Fruit fly (Drosophila melanogaster) whole organism, embryonic: ENCODE results near the gene Nin.

ENCODE experiments used
- Atf6 ChIP-seq: fragments of 200-800 bp; sonication (Bioruptor generic); IDR thresholded peaks from 2 replicates; pipeline ENCODE4 v1.3.6; 2022; ENCODE audit warnings: missing biosample characterization, missing genetic modification characterization
- C15 ChIP-seq: fragments of 200-800 bp; sonication (Bioruptor generic); IDR thresholded peaks from 3 replicates; pipeline ENCODE4 v1.3.6; 2022; ENCODE audit warnings: missing biosample characterization, missing genetic modification characterization
- CG11093 ChIP-seq: fragments of 200-800 bp; sonication (Bioruptor generic); IDR thresholded peaks from 3 replicates; pipeline ENCODE4 v1.3.6; 2022; ENCODE audit warnings: missing biosample characterization, missing genetic modification characterization
- CG11456 ChIP-seq: fragments of 200-800 bp; sonication (Bioruptor generic); IDR thresholded peaks from 3 replicates; pipeline ENCODE4 v1.3.6; 2022; ENCODE audit warnings: missing biosample characterization, missing genetic modification characterization
- CG13775 ChIP-seq: fragments of 200-800 bp; sonication (Bioruptor generic); optimal IDR thresholded peaks from 3 replicates; lab custom pipeline; 2017; ENCODE audit warnings: missing biosample characterization, mild to moderate bottlenecking, missing genetic modification characterization
- CG14667 ChIP-seq: fragments of 200-800 bp; sonication (Bioruptor generic); IDR thresholded peaks from 2 replicates; pipeline ENCODE4 v1.3.6; 2022; ENCODE audit warnings: missing biosample characterization, missing genetic modification characterization
- CG14860 ChIP-seq: fragments of 200-800 bp; sonication (Bioruptor generic); IDR thresholded peaks from 3 replicates; pipeline ENCODE4 v1.3.6; 2022; ENCODE audit warnings: missing biosample characterization, missing genetic modification characterization; ENCODE audit not compliant: partially characterized antibody
- CG1529 ChIP-seq: fragments of 200-800 bp; sonication (Bioruptor generic); optimal IDR thresholded peaks from 3 replicates; lab custom pipeline; 2018; ENCODE audit warnings: missing biosample characterization, missing genetic modification characterization
- CG16863 ChIP-seq: fragments of 200-800 bp; sonication (Bioruptor generic); optimal IDR thresholded peaks from 3 replicates; lab custom pipeline; 2016; ENCODE audit warnings: missing biosample characterization, missing genetic modification characterization
- CG18011 ChIP-seq: fragments of 200-800 bp; sonication (Bioruptor generic); optimal IDR thresholded peaks from 2 replicates; lab custom pipeline; 2017; ENCODE audit warnings: missing biosample characterization, missing genetic modification characterization, mild to moderate bottlenecking, moderate library complexity, missing genotype
- CG32772 ChIP-seq: fragments of 200-800 bp; sonication (Bioruptor generic); IDR thresholded peaks from 2 replicates; pipeline ENCODE4 v1.3.6; 2022; ENCODE audit warnings: missing biosample characterization, missing genetic modification characterization
- CG5180 ChIP-seq: fragments of 200-800 bp; sonication (Bioruptor generic); optimal IDR thresholded peaks from 3 replicates; lab custom pipeline; 2017; ENCODE audit warnings: missing biosample characterization, missing genetic modification characterization, mild to moderate bottlenecking, moderate library complexity, missing genetic modification reagents
- CG6272 ChIP-seq: fragments of 200-800 bp; sonication (Bioruptor generic); IDR thresholded peaks from 2 replicates; pipeline ENCODE4 v1.3.6; 2022; ENCODE audit warnings: missing biosample characterization, missing genetic modification characterization
- CG6791 ChIP-seq: fragments of 200-800 bp; sonication (Bioruptor generic); IDR thresholded peaks from 3 replicates; pipeline ENCODE4 v1.3.6; 2022; ENCODE audit warnings: missing biosample characterization, missing genetic modification characterization; ENCODE audit not compliant: partially characterized antibody
- CG7357 ChIP-seq: fragments of 200-800 bp; sonication (Bioruptor generic); IDR thresholded peaks from 3 replicates; pipeline ENCODE4 v1.3.6; 2022; ENCODE audit warnings: missing biosample characterization, missing genetic modification characterization
- Chrac-16 ChIP-seq: fragments of 200-800 bp; sonication (Bioruptor generic); optimal IDR thresholded peaks from 3 replicates; lab custom pipeline; 2016; ENCODE audit warnings: missing biosample characterization, missing genetic modification characterization
- Gsc ChIP-seq: fragments of 200-800 bp; sonication (Bioruptor generic); IDR thresholded peaks from 2 replicates; pipeline ENCODE4 v1.3.6; 2022; ENCODE audit warnings: missing biosample characterization, missing genetic modification characterization
- HLH3B ChIP-seq: fragments of 200-800 bp; sonication (Bioruptor generic); IDR thresholded peaks from 2 replicates; pipeline ENCODE4 v1.3.6; 2022; ENCODE audit warnings: missing biosample characterization, missing genetic modification characterization
- HLH4C ChIP-seq: fragments of 200-800 bp; sonication (Bioruptor generic); IDR thresholded peaks from 3 replicates; pipeline ENCODE4 v1.3.6; 2022; ENCODE audit warnings: missing biosample characterization, missing genetic modification characterization; ENCODE audit not compliant: partially characterized antibody
- Mad ChIP-seq: fragments of 200-800 bp; sonication (Bioruptor generic); optimal IDR thresholded peaks from 2 replicates; lab custom pipeline; 2016; ENCODE audit warnings: missing biosample characterization, missing genetic modification characterization
- Med ChIP-seq: fragments of 200-800 bp; sonication (Bioruptor generic); peaks from one replicate; lab custom pipeline; 2016; ENCODE audit warnings: missing biosample characterization, missing genetic modification characterization, mild to moderate bottlenecking, inconsistent platforms, moderate library complexity
- Myb ChIP-seq: fragments of 200-800 bp; sonication (Bioruptor generic); optimal IDR thresholded peaks from 2 replicates; lab custom pipeline; 2016; ENCODE audit warnings: missing biosample characterization, missing genetic modification characterization
- Nf-YA ChIP-seq: fragments of 200-800 bp; sonication (Bioruptor generic); IDR thresholded peaks from 2 replicates; pipeline ENCODE4 v1.3.6; 2022; ENCODE audit warnings: missing biosample characterization, missing genetic modification characterization
- Nf-YC ChIP-seq: fragments of 200-800 bp; optimal IDR thresholded peaks from 3 replicates; lab custom pipeline; 2019; ENCODE audit warnings: missing biosample characterization, mild to moderate bottlenecking, missing genetic modification characterization, moderate library complexity
- Oli ChIP-seq: fragments of 200-800 bp; sonication (Bioruptor generic); optimal IDR thresholded peaks from 2 replicates; lab custom pipeline; 2018; ENCODE audit warnings: missing biosample characterization, mild to moderate bottlenecking, missing genetic modification characterization, moderate library complexity
- Pdp1 ChIP-seq, 2 experiments: fragments of 200-800 bp; sonication (Bioruptor generic); optimal IDR thresholded peaks; 3 replicates each; lab custom pipeline; 2016; ENCODE audit warnings: missing biosample characterization in 2 of 2, missing genetic modification characterization in 2 of 2, mild to moderate bottlenecking in 1 of 2, moderate library complexity in 1 of 2
- Taf1 ChIP-seq: fragments of 200-800 bp; sonication (Bioruptor generic); IDR thresholded peaks from 2 replicates; pipeline ENCODE4 v1.3.6; 2022; ENCODE audit warnings: missing biosample characterization, missing genetic modification characterization
- Trl ChIP-seq, 3 experiments: fragments of >200 bp in 2 of 3; fragments of 200-800 bp in 1 of 3; sonication (Bioruptor generic) in 1 of 3; optimal IDR thresholded peaks; 2 replicates in 1 of 3; 3 replicates in 2 of 3; lab custom pipeline; 2016 to 2017; ENCODE audit warnings: missing biosample characterization in 1 of 3, missing genetic modification characterization in 1 of 3
- aop ChIP-seq: fragments of 200-800 bp; sonication (Bioruptor generic); IDR thresholded peaks from 2 replicates; pipeline ENCODE4 v1.3.6; 2022; ENCODE audit warnings: missing biosample characterization, missing genetic modification characterization
- ara ChIP-seq: fragments of 200-800 bp; sonication (Bioruptor generic); IDR thresholded peaks from 2 replicates; pipeline ENCODE4 v1.3.6; 2022; ENCODE audit warnings: missing biosample characterization, missing genetic modification characterization
- ato ChIP-seq: fragments of 200-800 bp; sonication (Bioruptor generic); IDR thresholded peaks from 2 replicates; pipeline ENCODE4 v1.3.6; 2022; ENCODE audit warnings: missing biosample characterization, missing genetic modification characterization; ENCODE audit not compliant: partially characterized antibody
- az2 ChIP-seq: fragments of 200-800 bp; sonication (Bioruptor generic); optimal IDR thresholded peaks from 3 replicates; lab custom pipeline; 2016; ENCODE audit warnings: missing biosample characterization, missing genetic modification characterization
- bigmax ChIP-seq: fragments of 200-800 bp; sonication (Bioruptor generic); optimal IDR thresholded peaks from 2 replicates; lab custom pipeline; 2018; ENCODE audit warnings: missing biosample characterization, mild to moderate bottlenecking, missing genetic modification characterization
- ci ChIP-seq: fragments of 200-800 bp; sonication (Bioruptor generic); IDR thresholded peaks from 3 replicates; pipeline ENCODE4 v1.3.6; 2022; ENCODE audit warnings: missing biosample characterization, missing genetic modification characterization
- croc ChIP-seq: fragments of 200-800 bp; sonication (Bioruptor generic); conservative IDR thresholded peaks from 3 replicates; pipeline ENCODE4 v1.3.6; 2022; ENCODE audit warnings: missing biosample characterization, missing genetic modification characterization
- dm ChIP-seq: fragments of 200-800 bp; sonication (Bioruptor generic); optimal IDR thresholded peaks from 3 replicates; lab custom pipeline; 2016; ENCODE audit warnings: missing biosample characterization, missing genetic modification characterization
- gem ChIP-seq: fragments of 200-800 bp; sonication (Bioruptor generic); optimal IDR thresholded peaks from 2 replicates; lab custom pipeline; 2019; ENCODE audit warnings: missing biosample characterization, mild to moderate bottlenecking, missing genetic modification characterization, moderate library complexity
- gro ChIP-seq: fragments of 200-800 bp; sonication (Bioruptor generic); optimal IDR thresholded peaks from 2 replicates; lab custom pipeline; 2016; ENCODE audit warnings: missing biosample characterization, missing genetic modification characterization
- ken ChIP-seq: fragments of 200-800 bp; sonication (Bioruptor generic); IDR thresholded peaks from 3 replicates; pipeline ENCODE4 v1.3.6; 2022; ENCODE audit warnings: missing biosample characterization, missing genetic modification characterization
- nerfin-2 ChIP-seq: fragments of 200-800 bp; sonication (Bioruptor generic); IDR thresholded peaks from 2 replicates; pipeline ENCODE4 v1.3.6; 2022; ENCODE audit warnings: missing biosample characterization, missing genetic modification characterization; ENCODE audit not compliant: partially characterized antibody
- rib ChIP-seq: fragments of 200-800 bp; sonication (Bioruptor generic); IDR thresholded peaks from 2 replicates; pipeline ENCODE4 v1.3.6; 2022; ENCODE audit warnings: missing biosample characterization, missing genetic modification characterization
- run ChIP-seq: fragments of 200-800 bp; sonication (Bioruptor generic); optimal IDR thresholded peaks from 3 replicates; lab custom pipeline; 2018; ENCODE audit warnings: missing biosample characterization, mild to moderate bottlenecking, missing genetic modification characterization
- scrt ChIP-seq: fragments of 200-800 bp; sonication (Bioruptor generic); optimal IDR thresholded peaks from 2 replicates; lab custom pipeline; 2018; ENCODE audit warnings: missing biosample characterization, mild to moderate bottlenecking, missing genetic modification characterization, moderate library complexity
- shn ChIP-seq: fragments of 200-800 bp; sonication (Bioruptor generic); optimal IDR thresholded peaks from 3 replicates; lab custom pipeline; 2016; ENCODE audit warnings: missing biosample characterization, missing genetic modification characterization
- slp2 ChIP-seq: fragments of 200-800 bp; sonication (Bioruptor generic); optimal IDR thresholded peaks from 2 replicates; lab custom pipeline; 2016; ENCODE audit warnings: missing biosample characterization, missing genetic modification characterization
- tio ChIP-seq: fragments of 200-800 bp; sonication (Bioruptor generic); optimal IDR thresholded peaks from 2 replicates; lab custom pipeline; 2017; ENCODE audit warnings: missing biosample characterization, missing genetic modification characterization, inconsistent platforms
- zf30C ChIP-seq: fragments of 200-800 bp; sonication (Bioruptor generic); optimal IDR thresholded peaks from 3 replicates; lab custom pipeline; 2018; ENCODE audit warnings: missing biosample characterization, mild to moderate bottlenecking, missing genetic modification characterization

The Nin gene

dm6 chr2L:5302284-5302683 lies 23.9 kb upstream of the Nin start (continued):
- TF ChIP-seq CG6272 (no peak), az2 (GFP tag; lab: Kevin White, UChicago) (no peak), HLH3B (GFP tag; lab: Robert Waterston, UW) (no peak), Gsc (no peak), CG6791 (GFP tag; lab: Robert Waterston, UW) (no peak)

dm6 chr2L:5300785-5301616 lies 22.7 kb upstream of the Nin start:
- TF ChIP-seq ci (GFP tag; lab: Robert Waterston, UW) (peak; percentile 4; the same call in 1 of the 3 replicates), Mad (no peak), CG6272 (no peak), slp2 (GFP tag; lab: Kevin White, UChicago) (no peak), zf30C (GFP tag; lab: Kevin White, UChicago) (no peak), run (tag; lab: Kevin White, UChicago) (no peak), rib (GFP tag; lab: Robert Waterston, UW) (peak; percentile 53; the same call in 1 of the 2 replicates), Nf-YA (GFP tag; lab: Robert Waterston, UW) (no peak), ara (GFP tag; lab: Robert Waterston, UW) (no peak), CG14860 (GFP tag; lab: Robert Waterston, UW) (no peak), croc (no peak), CG18011 (GFP tag; lab: Kevin White, UChicago) (no peak), Nf-YC (tag; lab: Kevin White, UChicago) (no peak), CG13775 (GFP tag; lab: Kevin White, UChicago) (no peak), scrt (GFP tag; lab: Kevin White, UChicago) (no peak), Trl (optimal IDR thresholded peaks at IDR 0.05; lab: Kevin White, UChicago) (no peak), Trl (GFP tag; optimal IDR thresholded peaks at IDR 0.05; lab: Kevin White, UChicago) (no peak), Oli (tag; lab: Kevin White, UChicago) (no peak), C15 (GFP tag; lab: Robert Waterston, UW) (no peak), Med (GFP tag; lab: Kevin White, UChicago) (peak; percentile 68), ato (no peak), CG14667 (GFP tag; lab: Robert Waterston, UW) (no peak), aop (no peak), Pdp1 (GFP tag; optimal IDR thresholded peaks at IDR 0.05; lab: Kevin White, UChicago) (peak in 1 of 2 experiments; percentile 77), Atf6 (GFP tag; lab: Robert Waterston, UW) (no peak), Myb (GFP tag; lab: Kevin White, UChicago) (no peak), Taf1 (no peak), CG16863 (GFP tag; lab: Kevin White, UChicago) (no peak), CG32772 (GFP tag; lab: Robert Waterston, UW) (0 out of 2 replicates have a peak, but pooled peaks have one; percentile 10), Chrac-16 (GFP tag; lab: Kevin White, UChicago) (no peak), gem (tag; lab: Kevin White, UChicago) (no peak), CG11456 (GFP tag; lab: Robert Waterston, UW) (0 out of 3 replicates have a peak, but pooled peaks have one; percentile 20), CG11093 (GFP tag; lab: Robert Waterston, UW) (no peak), nerfin-2 (no peak), tio (GFP tag; lab: Kevin White, UChicago) (no peak), ken (GFP tag; lab: Robert Waterston, UW) (no peak), shn (GFP tag; lab: Kevin White, UChicago) (no peak), HLH4C (GFP tag; lab: Robert Waterston, UW) (no peak), gro (no peak), CG5180 (GFP tag; lab: Kevin White, UChicago) (peak; percentile 99), dm (GFP tag; lab: Kevin White, UChicago) (peak; percentile 35), CG7357 (no peak), CG1529 (no peak), bigmax (GFP tag; lab: Kevin White, UChicago) (no peak)
